Worm (Caenorhabditis elegans) whole organism, L4/young adult: ENCODE measurements around the gene peb-1.

Source experiments
- W03F9.2 ChIP-seq: fragments of 150-350 bp; optimal IDR thresholded peaks from 2 replicates; lab custom pipeline; 2014; ENCODE audit warnings: missing biosample characterization, missing genetic modification characterization
- dao-5 ChIP-seq: sonication (generic microtip); optimal IDR thresholded peaks from 2 replicates; lab custom pipeline; 2016; ENCODE audit warnings: missing genotype, missing genetic modification characterization, moderate library complexity, missing compliant biosample characterization
- him-1 ChIP-seq: sonication (generic microtip); optimal IDR thresholded peaks from 2 replicates; lab custom pipeline; 2016; ENCODE audit warnings: missing genotype, missing genetic modification reagents, missing genetic modification characterization, missing compliant biosample characterization

- no peak for TF ChIP-seq him-1 (tag; lab: Kevin White, UChicago)
- TF ChIP-seq W03F9.2 (tag; lab: Kevin White, UChicago), result no peak
- TF ChIP-seq dao-5 (tag; lab: Kevin White, UChicago), result no peak
These were observed 33.0 kb upstream of the peb-1 start for ce11 chrX:2177731-2178326.
